Fruit fly (Drosophila melanogaster) whole organism, embryonic: ENCODE data around the gene PIG-Wb.

Source experiments
- Awh ChIP-seq: fragments of 200-800 bp; sonication (Bioruptor generic); IDR thresholded peaks from 2 replicates; pipeline ENCODE4, ENCODE4 v1.3.6; 2022; ENCODE audit warnings: missing biosample characterization, missing genetic modification characterization
- BEAF-32 ChIP-seq: fragments of 200-800 bp; sonication (Bioruptor generic); optimal IDR thresholded peaks from 3 replicates; lab custom pipeline; 2017; ENCODE audit warnings: missing biosample characterization, missing genetic modification characterization, mild to moderate bottlenecking, moderate library complexity, missing genetic modification reagents
- BtbVII ChIP-seq: fragments of 200-800 bp; sonication (Bioruptor generic); optimal IDR thresholded peaks from 3 replicates; lab custom pipeline; 2017; ENCODE audit warnings: missing biosample characterization, mild to moderate bottlenecking, missing genetic modification characterization
- C15 ChIP-seq: fragments of 200-800 bp; sonication (Bioruptor generic); IDR thresholded peaks from 3 replicates; pipeline ENCODE4 v1.3.6; 2022; ENCODE audit warnings: missing biosample characterization, missing genetic modification characterization
- CG10209 ChIP-seq: fragments of 200-800 bp; sonication (Bioruptor generic); optimal IDR thresholded peaks from 3 replicates; lab custom pipeline; 2017; ENCODE audit warnings: missing biosample characterization, mild to moderate bottlenecking, missing genetic modification characterization, missing genetic modification reagents
- CG11093 ChIP-seq: fragments of 200-800 bp; sonication (Bioruptor generic); IDR thresholded peaks from 3 replicates; pipeline ENCODE4 v1.3.6; 2022; ENCODE audit warnings: missing biosample characterization, missing genetic modification characterization
- CG12155 ChIP-seq: fragments of 200-800 bp; sonication (Bioruptor generic); optimal IDR thresholded peaks from 3 replicates; lab custom pipeline; 2016; ENCODE audit warnings: missing biosample characterization, missing genetic modification characterization
- CG18262 ChIP-seq: fragments of 200-800 bp; optimal IDR thresholded peaks from 3 replicates; lab custom pipeline; 2019; ENCODE audit warnings: missing biosample characterization, mild to moderate bottlenecking, missing genetic modification characterization, moderate library complexity
- CG2712 ChIP-seq: fragments of 200-800 bp; optimal IDR thresholded peaks from 3 replicates; lab custom pipeline; 2019; ENCODE audit warnings: missing biosample characterization, mild to moderate bottlenecking, missing genetic modification characterization, moderate library complexity
- CG31365 ChIP-seq: fragments of 200-800 bp; sonication (Bioruptor generic); optimal IDR thresholded peaks from 2 replicates; lab custom pipeline; 2018; ENCODE audit warnings: missing biosample characterization, mild to moderate bottlenecking, missing genetic modification characterization
- CG32532 ChIP-seq: fragments of 200-800 bp; sonication (Bioruptor generic); IDR thresholded peaks from 2 replicates; pipeline ENCODE4 v1.3.6; 2022; ENCODE audit warnings: missing biosample characterization, missing genetic modification characterization
- CG32772 ChIP-seq: fragments of 200-800 bp; sonication (Bioruptor generic); IDR thresholded peaks from 2 replicates; pipeline ENCODE4 v1.3.6; 2022; ENCODE audit warnings: missing biosample characterization, missing genetic modification characterization
- CG6765 ChIP-seq: fragments of 200-800 bp; sonication (Bioruptor generic); optimal IDR thresholded peaks from 3 replicates; lab custom pipeline; 2017; ENCODE audit warnings: missing biosample characterization, mild to moderate bottlenecking, missing genetic modification characterization
- CG6791 ChIP-seq: fragments of 200-800 bp; sonication (Bioruptor generic); IDR thresholded peaks from 3 replicates; pipeline ENCODE4 v1.3.6; 2022; ENCODE audit warnings: missing biosample characterization, missing genetic modification characterization; ENCODE audit not compliant: partially characterized antibody
- CG7745 ChIP-seq: fragments of 200-800 bp; sonication (Bioruptor generic); optimal IDR thresholded peaks from 2 replicates; lab custom pipeline; 2018; ENCODE audit warnings: missing biosample characterization, mild to moderate bottlenecking, missing genetic modification characterization, moderate library complexity
- CG7839 ChIP-seq: fragments of 200-800 bp; sonication (Bioruptor generic); optimal IDR thresholded peaks from 3 replicates; lab custom pipeline; 2018; ENCODE audit warnings: missing biosample characterization, mild to moderate bottlenecking, missing genetic modification characterization, moderate library complexity
- CG7928 ChIP-seq: fragments of 200-800 bp; sonication (Bioruptor generic); optimal IDR thresholded peaks from 2 replicates; lab custom pipeline; 2017; ENCODE audit warnings: missing biosample characterization, mild to moderate bottlenecking, missing genetic modification characterization
- Chrac-16 ChIP-seq: fragments of 200-800 bp; sonication (Bioruptor generic); optimal IDR thresholded peaks from 3 replicates; lab custom pipeline; 2016; ENCODE audit warnings: missing biosample characterization, missing genetic modification characterization
- Dip2 ChIP-seq: fragments of 200-800 bp; sonication (Bioruptor generic); IDR thresholded peaks from 2 replicates; pipeline ENCODE4 v1.3.6; 2022; ENCODE audit warnings: missing biosample characterization, missing genetic modification characterization
- Doc2 ChIP-seq: fragments of 200-800 bp; sonication (Bioruptor generic); IDR thresholded peaks from 2 replicates; pipeline ENCODE4 v1.3.6; 2022; ENCODE audit warnings: missing biosample characterization, missing genetic modification characterization
- Drgx ChIP-seq: fragments of 200-800 bp; sonication (Bioruptor generic); IDR thresholded peaks from 2 replicates; pipeline ENCODE4 v1.3.6; 2022; ENCODE audit warnings: missing biosample characterization, missing genetic modification characterization
- E2f2 ChIP-seq: fragments of 200-800 bp; sonication (Bioruptor generic); IDR thresholded peaks from 2 replicates; pipeline ENCODE4 v1.3.6; 2022; ENCODE audit warnings: missing biosample characterization, missing genetic modification characterization
- ERR ChIP-seq: fragments of 200-800 bp; sonication (Bioruptor generic); optimal IDR thresholded peaks from 2 replicates; lab custom pipeline; 2016; ENCODE audit warnings: missing biosample characterization, missing genetic modification characterization
- Ets65A ChIP-seq: fragments of 200-800 bp; sonication (Bioruptor generic); peaks from one replicate; lab custom pipeline; 2016; ENCODE audit warnings: missing biosample characterization, missing genetic modification characterization
- Fer3 ChIP-seq: fragments of 200-800 bp; sonication (Bioruptor generic); optimal IDR thresholded peaks from 2 replicates; lab custom pipeline; 2018; ENCODE audit warnings: missing biosample characterization, mild to moderate bottlenecking, missing genetic modification characterization, moderate library complexity
- GATAe ChIP-seq: fragments of 200-800 bp; sonication (Bioruptor generic); conservative IDR thresholded peaks from 2 replicates; pipeline ENCODE4 v1.3.6; 2022; ENCODE audit warnings: missing biosample characterization, missing genetic modification characterization
- Hr3 ChIP-seq: fragments of 200-800 bp; sonication (Bioruptor generic); optimal IDR thresholded peaks from 3 replicates; lab custom pipeline; 2016; ENCODE audit warnings: missing biosample characterization, missing genetic modification characterization
- Mad ChIP-seq: fragments of 200-800 bp; sonication (Bioruptor generic); optimal IDR thresholded peaks from 2 replicates; lab custom pipeline; 2016; ENCODE audit warnings: missing biosample characterization, missing genetic modification characterization
- Rx ChIP-seq: fragments of 200-800 bp; sonication (Bioruptor generic); IDR thresholded peaks from 2 replicates; pipeline ENCODE4 v1.3.6; 2022; ENCODE audit warnings: missing biosample characterization, missing genetic modification characterization
- Tbp ChIP-seq: fragments of >200 bp; optimal IDR thresholded peaks from 2 replicates; lab custom pipeline; 2018; ENCODE audit warnings: missing biosample characterization, missing genetic modification characterization
- amos ChIP-seq: fragments of 200-800 bp; sonication (Bioruptor generic); IDR thresholded peaks from 2 replicates; pipeline ENCODE4 v1.3.6; 2022; ENCODE audit warnings: missing biosample characterization, missing genetic modification characterization; ENCODE audit not compliant: partially characterized antibody
- ato ChIP-seq: fragments of 200-800 bp; sonication (Bioruptor generic); IDR thresholded peaks from 2 replicates; pipeline ENCODE4 v1.3.6; 2022; ENCODE audit warnings: missing biosample characterization, missing genetic modification characterization; ENCODE audit not compliant: partially characterized antibody
- cad ChIP-seq: fragments of >200 bp; optimal IDR thresholded peaks from 2 replicates; lab custom pipeline; 2017; ENCODE audit warnings: missing biosample characterization, missing genetic modification characterization
- dmrt11E ChIP-seq: fragments of 200-800 bp; sonication (Bioruptor generic); optimal IDR thresholded peaks from 3 replicates; lab custom pipeline; 2018; ENCODE audit warnings: missing biosample characterization, mild to moderate bottlenecking, missing genetic modification characterization, moderate library complexity
- en ChIP-seq: fragments of 200-800 bp; sonication (Bioruptor generic); optimal IDR thresholded peaks from 2 replicates; lab custom pipeline; 2016; ENCODE audit warnings: missing biosample characterization, missing genetic modification characterization
- eyg ChIP-seq: fragments of 200-800 bp; sonication (Bioruptor generic); optimal IDR thresholded peaks from 3 replicates; lab custom pipeline; 2016; ENCODE audit warnings: missing biosample characterization, missing genetic modification characterization
- fd96Cb ChIP-seq: fragments of 200-800 bp; sonication (Bioruptor generic); optimal IDR thresholded peaks from 2 replicates; lab custom pipeline; 2018; ENCODE audit warnings: missing biosample characterization, mild to moderate bottlenecking, missing genetic modification characterization, moderate library complexity
- ham ChIP-seq: fragments of 200-800 bp; sonication (Bioruptor generic); IDR thresholded peaks from 2 replicates; pipeline ENCODE4 v1.3.6; 2022; ENCODE audit warnings: missing biosample characterization, missing genetic modification characterization
- kay ChIP-seq: fragments of 200-800 bp; sonication (Bioruptor generic); optimal IDR thresholded peaks from 2 replicates; lab custom pipeline; 2016; ENCODE audit warnings: missing biosample characterization, missing genetic modification characterization
- kni ChIP-seq: fragments of 200-800 bp; sonication (Bioruptor generic); optimal IDR thresholded peaks from 3 replicates; lab custom pipeline; 2017; ENCODE audit warnings: mild to moderate bottlenecking, missing biosample characterization, missing genetic modification reagents, missing genetic modification characterization
- mam ChIP-seq: fragments of 200-800 bp; sonication (Bioruptor generic); optimal IDR thresholded peaks from 3 replicates; lab custom pipeline; 2016; ENCODE audit warnings: missing biosample characterization, missing genetic modification characterization
- p53 ChIP-seq: fragments of 200-800 bp; sonication (Bioruptor generic); optimal IDR thresholded peaks from 2 replicates; lab custom pipeline; 2016; ENCODE audit warnings: missing biosample characterization, missing genetic modification characterization
- shn ChIP-seq: fragments of 200-800 bp; sonication (Bioruptor generic); optimal IDR thresholded peaks from 3 replicates; lab custom pipeline; 2016; ENCODE audit warnings: missing biosample characterization, missing genetic modification characterization
- sima ChIP-seq: fragments of 200-800 bp; sonication (Bioruptor generic); optimal IDR thresholded peaks from 2 replicates; lab custom pipeline; 2016; ENCODE audit warnings: missing biosample characterization, missing genetic modification characterization
- slou ChIP-seq: fragments of 200-800 bp; sonication (Bioruptor generic); optimal IDR thresholded peaks from 3 replicates; lab custom pipeline; 2016; ENCODE audit warnings: missing biosample characterization, missing genetic modification characterization
- unc-4 ChIP-seq: fragments of 200-800 bp; sonication (Bioruptor generic); IDR thresholded peaks from 2 replicates; pipeline ENCODE4 v1.3.6; 2022; ENCODE audit warnings: missing biosample characterization, missing genetic modification characterization; ENCODE audit not compliant: partially characterized antibody

Gene PIG-Wb

dm6 chr3L:1723053-1723452 is 14.9 kb downstream of the PIG-Wb start, which contains the start of gene CG18171:
Gene CG18171 (minus strand): TSS chr3L:1723153.
- no peak for TF ChIP-seq kni

- TF ChIP-seq CG32772 (no peak), Mad (no peak), CG12155 (GFP tag; lab: Kevin White, UChicago) (no peak), CG11093 (no peak), Chrac-16 (GFP tag; lab: Kevin White, UChicago) (no peak), cad (no peak), CG18262 (tag; lab: Kevin White, UChicago) (no peak), en (no peak), eyg (no peak), CG7928 (GFP tag; lab: Kevin White, UChicago) (no peak), slou (GFP tag; lab: Kevin White, UChicago) (no peak)
Measured at dm6 chr3L:1711218-1711617, 26.7 kb downstream of the PIG-Wb start.

- no peak for TF ChIP-seq Tbp (GFP tag; lab: Kevin White, UChicago)
- no peak for TF ChIP-seq BtbVII
- no peak for TF ChIP-seq CG6791 (GFP tag; lab: Robert Waterston, UW)
- TF ChIP-seq Dip2: no peak
- TF ChIP-seq Fer3 (tag; lab: Kevin White, UChicago): no peak
- peak; percentile 32; the same call in 1 of the 2 replicates for TF ChIP-seq Drgx
Measured at dm6 chr3L:1710562-1710961, 27.3 kb downstream of the PIG-Wb start.

- TF ChIP-seq Ets65A (GFP tag; lab: Kevin White, UChicago): peak; percentile 80
- TF ChIP-seq Rx (GFP tag; lab: Robert Waterston, UW): no peak
- TF ChIP-seq, all 482 proteins: peak for 1
Measured at dm6 chr3L:1709161-1709560, 28.7 kb downstream of the PIG-Wb start.

dm6 chr3L:1702367-1702927 is 35.5 kb downstream of the PIG-Wb start, which contains the start of gene CG13931:
Gene CG13931 (minus strand): TSS chr3L:1702407.
- TF ChIP-seq amos (GFP tag; lab: Robert Waterston, UW): no peak
- TF ChIP-seq E2f2 (GFP tag; lab: Robert Waterston, UW): no peak
- no peak for TF ChIP-seq Doc2
- no peak for TF ChIP-seq unc-4
- TF ChIP-seq ham (GFP tag; lab: Robert Waterston, UW): no peak
- no peak for TF ChIP-seq ato (GFP tag; lab: Robert Waterston, UW)
- no peak for TF ChIP-seq CG31365
- TF ChIP-seq shn (GFP tag; lab: Kevin White, UChicago): no peak
- TF ChIP-seq p53 (GFP tag; lab: Kevin White, UChicago): no peak
- TF ChIP-seq fd96Cb (tag; lab: Kevin White, UChicago): peak; percentile 28
- TF ChIP-seq C15 (GFP tag; lab: Robert Waterston, UW): no peak
- TF ChIP-seq Hr3 (GFP tag; lab: Kevin White, UChicago): no peak
- peak; percentile 46 for TF ChIP-seq CG7839 (tag; lab: Kevin White, UChicago)
- no peak for TF ChIP-seq Awh (GFP tag; lab: Robert Waterston, UW)
- TF ChIP-seq kay (GFP tag; lab: Kevin White, UChicago): no peak
- no peak for TF ChIP-seq CG10209 (GFP tag; lab: Kevin White, UChicago)
- TF ChIP-seq CG6765: no peak
- TF ChIP-seq CG32532 (GFP tag; lab: Robert Waterston, UW): 0 out of 2 replicates have a peak, but pooled peaks have one; percentile 18
- no peak for TF ChIP-seq ERR (GFP tag; lab: Kevin White, UChicago)
- TF ChIP-seq BEAF-32 (GFP tag; lab: Kevin White, UChicago): no peak
- TF ChIP-seq sima: no peak
- TF ChIP-seq CG7745 (tag; lab: Kevin White, UChicago): no peak
- TF ChIP-seq dmrt11E (tag; lab: Kevin White, UChicago): peak; percentile 56
- no peak for TF ChIP-seq CG2712 (tag; lab: Kevin White, UChicago)
- TF ChIP-seq mam (GFP tag; lab: Kevin White, UChicago): no peak
- TF ChIP-seq GATAe (GFP tag; lab: Robert Waterston, UW): no peak
